Worm (Caenorhabditis elegans) whole organism, L4 larva: ENCODE data around the gene nlp-80.

Experiments used
- F37D6.2 ChIP-seq: sonication (generic microtip); optimal IDR thresholded peaks from 2 replicates; lab custom pipeline; 2016; ENCODE audit warnings: mild to moderate bottlenecking, missing genetic modification characterization, missing compliant biosample characterization
- F44E2.7 ChIP-seq: fragments of 200-800 bp; sonication (Bioruptor generic); IDR thresholded peaks from 2 replicates; pipeline ENCODE4 v2.1.2; 2022; ENCODE audit warnings: missing genetic modification characterization, missing compliant biosample characterization
- R02D3.7 ChIP-seq: fragments of 150-350 bp; sonication (generic microtip); optimal IDR thresholded peaks from 3 replicates; lab custom pipeline; 2014; ENCODE audit warnings: missing biosample characterization, missing genetic modification characterization
- Y48G9A.11 ChIP-seq: fragments of 200-800 bp; sonication (Bioruptor generic); IDR thresholded peaks from 2 replicates; pipeline ENCODE4 v1.3.6; 2022; ENCODE audit warnings: missing genetic modification reagents, missing genetic modification characterization, missing compliant biosample characterization
- aha-1 ChIP-seq: fragments of 150-350 bp; peaks from one replicate; lab custom pipeline; 2014; ENCODE audit warnings: missing biosample characterization, missing genetic modification characterization
- ama-1 ChIP-seq: fragments of 150-350 bp; optimal IDR thresholded peaks from 2 replicates; lab custom pipeline; 2014; ENCODE audit warnings: inconsistent platforms, mixed read lengths
- attf-4 ChIP-seq: sonication (generic microtip); optimal IDR thresholded peaks from 3 replicates; lab custom pipeline; 2017; ENCODE audit warnings: missing biosample characterization, missing genetic modification characterization
- ceh-44 ChIP-seq: fragments of 200-800 bp; sonication (Bioruptor generic); IDR thresholded peaks from 2 replicates; pipeline ENCODE4 v1.3.6; 2022; ENCODE audit warnings: missing genetic modification reagents, missing genetic modification characterization, missing compliant biosample characterization
- ceh-62 ChIP-seq: sonication (generic microtip); optimal IDR thresholded peaks from 2 replicates; lab custom pipeline; 2017; ENCODE audit warnings: missing biosample characterization, missing genetic modification characterization
- ces-1 ChIP-seq: fragments of 150-350 bp; sonication (generic microtip); optimal IDR thresholded peaks from 4 replicates; lab custom pipeline; 2014; ENCODE audit warnings: missing biosample characterization, missing genetic modification reagents, missing genetic modification characterization
- ctbp-1 ChIP-seq: fragments of 200-800 bp; sonication (Bioruptor generic); IDR thresholded peaks from 2 replicates; pipeline ENCODE4 v1.3.6; 2022; ENCODE audit warnings: missing genetic modification reagents, missing genetic modification characterization, missing compliant biosample characterization
- daf-12 ChIP-seq: fragments of 150-350 bp; optimal IDR thresholded peaks from 2 replicates; lab custom pipeline; 2014; ENCODE audit warnings: missing biosample characterization, missing genetic modification reagents, missing genetic modification characterization
- dmd-6 ChIP-seq: fragments of 200-800 bp; sonication (Bioruptor generic); IDR thresholded peaks from 2 replicates; pipeline ENCODE4 v1.3.6; 2022; ENCODE audit warnings: missing genetic modification reagents, missing genetic modification characterization, missing compliant biosample characterization
- dmd-8 ChIP-seq: fragments of 200-800 bp; sonication (Bioruptor generic); IDR thresholded peaks from 2 replicates; pipeline ENCODE4 v1.3.6; 2022; ENCODE audit warnings: missing genetic modification characterization, missing compliant biosample characterization
- dmd-9 ChIP-seq: fragments of 200-800 bp; sonication (Bioruptor generic); IDR thresholded peaks from 2 replicates; pipeline ENCODE4 v1.3.6; 2022; ENCODE audit warnings: missing genetic modification reagents, missing genetic modification characterization, missing compliant biosample characterization
- dpl-1 ChIP-seq: fragments of 150-350 bp; optimal IDR thresholded peaks from 2 replicates; lab custom pipeline; 2014; ENCODE audit warnings: missing biosample characterization, missing genetic modification reagents, missing genetic modification characterization
- fos-1 ChIP-seq: fragments of 150-350 bp; optimal IDR thresholded peaks from 2 replicates; lab custom pipeline; 2014; ENCODE audit warnings: missing biosample characterization, missing genetic modification characterization
- hlh-11 ChIP-seq: fragments of 200-800 bp; sonication (Bioruptor generic); optimal IDR thresholded peaks from 2 replicates; lab custom pipeline; 2018; ENCODE audit warnings: mild to moderate bottlenecking, missing genetic modification characterization, missing compliant biosample characterization
- hlh-30 ChIP-seq: sonication (generic microtip); optimal IDR thresholded peaks from 2 replicates; lab custom pipeline; 2017; ENCODE audit warnings: antibody characterized with exemption, mild to moderate bottlenecking, missing genetic modification characterization, missing compliant biosample characterization; ENCODE audit not compliant: insufficient read depth
- lin-1 ChIP-seq: fragments of 200-800 bp; sonication (Bioruptor generic); IDR thresholded peaks from 2 replicates; pipeline ENCODE4 v1.3.6; 2022; ENCODE audit warnings: missing genetic modification reagents, missing genetic modification characterization, missing compliant biosample characterization
- lin-13 ChIP-seq: fragments of 150-350 bp; optimal IDR thresholded peaks from 2 replicates; lab custom pipeline; 2014; ENCODE audit warnings: missing biosample characterization, missing genetic modification reagents, missing genetic modification characterization
- lin-38 ChIP-seq: fragments of 200-800 bp; sonication (Bioruptor generic); IDR thresholded peaks from 2 replicates; pipeline ENCODE4 v1.3.6; 2022; ENCODE audit warnings: missing genetic modification reagents, missing genetic modification characterization, missing compliant biosample characterization
- lin-39 ChIP-seq: fragments of 150-350 bp; optimal IDR thresholded peaks from 2 replicates; lab custom pipeline; 2014; ENCODE audit warnings: missing biosample characterization, missing genetic modification reagents, missing genetic modification characterization
- lir-3 ChIP-seq: sonication (generic microtip); optimal IDR thresholded peaks from 2 replicates; lab custom pipeline; 2016; ENCODE audit warnings: mild to moderate bottlenecking, missing genetic modification characterization, missing compliant biosample characterization
- lsy-2 ChIP-seq, 2 experiments: fragments of 150-350 bp in 1 of 2; sonication (generic microtip) in 1 of 2; optimal IDR thresholded peaks; 2 replicates each; lab custom pipeline; 2014 to 2017; ENCODE audit warnings: missing biosample characterization in 2 of 2, missing genetic modification characterization in 2 of 2
- mdl-1 ChIP-seq, 2 experiments: fragments of 150-350 bp in 1 of 2; sonication (generic microtip) in 1 of 2; optimal IDR thresholded peaks; 2 replicates each; lab custom pipeline; 2014 to 2017; ENCODE audit warnings: missing biosample characterization in 2 of 2, missing genetic modification characterization in 2 of 2
- mep-1 ChIP-seq: fragments of 150-350 bp; sonication (generic microtip); optimal IDR thresholded peaks from 3 replicates; lab custom pipeline; 2014; ENCODE audit warnings: missing biosample characterization, missing genetic modification characterization
- mes-2 ChIP-seq: sonication (generic microtip); optimal IDR thresholded peaks from 2 replicates; lab custom pipeline; 2016; ENCODE audit warnings: missing genotype, mild to moderate bottlenecking, missing genetic modification characterization, missing compliant biosample characterization; ENCODE audit not compliant: poor library complexity, severe bottlenecking
- mxl-3 ChIP-seq: fragments of 200-800 bp; sonication (Bioruptor generic); optimal IDR thresholded peaks from 2 replicates; lab custom pipeline; 2018; ENCODE audit warnings: mild to moderate bottlenecking, missing genetic modification characterization, missing compliant biosample characterization
- nhr-11 ChIP-seq: fragments of 150-350 bp; optimal IDR thresholded peaks from 2 replicates; lab custom pipeline; 2014; ENCODE audit warnings: missing biosample characterization, missing genetic modification characterization
- nhr-111 ChIP-seq: fragments of 200-800 bp; sonication (Bioruptor generic); optimal IDR thresholded peaks from 2 replicates; lab custom pipeline; 2018; ENCODE audit warnings: mild to moderate bottlenecking, missing genetic modification characterization, missing compliant biosample characterization
- nhr-41 ChIP-seq: fragments of 200-800 bp; sonication (Bioruptor generic); IDR thresholded peaks from 2 replicates; pipeline ENCODE4 v1.3.6; 2022; ENCODE audit warnings: missing genetic modification reagents, missing genetic modification characterization, missing compliant biosample characterization
- pha-4 ChIP-seq, 2 experiments: fragments of 150-350 bp in 1 of 2; fragments of 200-800 bp in 1 of 2; sonication (Bioruptor generic) in 1 of 2; IDR thresholded peaks in 1 of 2; optimal IDR thresholded peaks in 1 of 2; 2 replicates each; pipeline versions ENCODE4 v1.3.6 to Lab custom; 2014 to 2022; ENCODE audit warnings: missing genetic modification characterization in 2 of 2, missing genetic modification reagents in 2 of 2, missing biosample characterization in 1 of 2, missing compliant biosample characterization in 1 of 2
- php-3 ChIP-seq: fragments of 200-800 bp; sonication (Bioruptor generic); IDR thresholded peaks from 2 replicates; pipeline ENCODE4 v1.3.6; 2022; ENCODE audit warnings: missing genetic modification reagents, missing genetic modification characterization, missing compliant biosample characterization
- rbr-2 ChIP-seq: sonication (generic microtip); optimal IDR thresholded peaks from 2 replicates; lab custom pipeline; 2016; ENCODE audit warnings: missing genotype, missing genetic modification characterization, missing compliant biosample characterization
- saeg-2 ChIP-seq: fragments of 200-800 bp; sonication (Bioruptor generic); IDR thresholded peaks from 2 replicates; pipeline ENCODE4 v1.3.6; 2022; ENCODE audit warnings: missing genetic modification reagents, missing genetic modification characterization, missing compliant biosample characterization
- sdz-12 ChIP-seq: fragments of 200-800 bp; sonication (Bioruptor generic); optimal IDR thresholded peaks from 2 replicates; lab custom pipeline; 2018; ENCODE audit warnings: mild to moderate bottlenecking, missing genetic modification characterization, missing compliant biosample characterization
- set-16 ChIP-seq: fragments of 200-800 bp; sonication (Bioruptor generic); IDR thresholded peaks from 2 replicates; pipeline ENCODE4 v1.3.6; 2022; ENCODE audit warnings: missing genetic modification reagents, missing genetic modification characterization, missing compliant biosample characterization
- skn-1 ChIP-seq: fragments of 150-350 bp; optimal IDR thresholded peaks from 2 replicates; lab custom pipeline; 2014; ENCODE audit warnings: missing biosample characterization, missing genetic modification characterization
- snpc-1.2 ChIP-seq: fragments of 200-800 bp; sonication (Bioruptor generic); IDR thresholded peaks from 2 replicates; pipeline ENCODE4 v1.3.6; 2022; ENCODE audit warnings: missing genetic modification reagents, missing genetic modification characterization, missing compliant biosample characterization
- spr-3 ChIP-seq: fragments of 200-800 bp; sonication (Bioruptor generic); optimal IDR thresholded peaks from 2 replicates; lab custom pipeline; 2018; ENCODE audit warnings: mild to moderate bottlenecking, missing genetic modification characterization, missing compliant biosample characterization
- unc-62 ChIP-seq, 3 experiments: fragments of 150-350 bp in 1 of 3; sonication (generic microtip); optimal IDR thresholded peaks in 2 of 3; peaks in 1 of 3; 1 replicate in 1 of 3; 2 replicates in 2 of 3; lab custom pipeline; 2014 to 2017; ENCODE audit warnings: missing biosample characterization in 3 of 3, missing genetic modification characterization in 3 of 3, missing genetic modification reagents in 3 of 3, missing genotype in 1 of 3
- zag-1 ChIP-seq: fragments of 150-350 bp; optimal IDR thresholded peaks from 2 replicates; lab custom pipeline; 2014; ENCODE audit warnings: missing biosample characterization, missing genetic modification characterization
- zfp-3 ChIP-seq: fragments of 200-800 bp; sonication (Bioruptor generic); conservative IDR thresholded peaks from 2 replicates; pipeline ENCODE4 v1.3.6; 2022; ENCODE audit warnings: missing genetic modification reagents, missing genetic modification characterization, missing compliant biosample characterization
- zip-2 ChIP-seq: fragments of 150-350 bp; optimal IDR thresholded peaks from 2 replicates; lab custom pipeline; 2014; ENCODE audit warnings: missing biosample characterization, missing genetic modification characterization

The nlp-80 gene

DNA sequence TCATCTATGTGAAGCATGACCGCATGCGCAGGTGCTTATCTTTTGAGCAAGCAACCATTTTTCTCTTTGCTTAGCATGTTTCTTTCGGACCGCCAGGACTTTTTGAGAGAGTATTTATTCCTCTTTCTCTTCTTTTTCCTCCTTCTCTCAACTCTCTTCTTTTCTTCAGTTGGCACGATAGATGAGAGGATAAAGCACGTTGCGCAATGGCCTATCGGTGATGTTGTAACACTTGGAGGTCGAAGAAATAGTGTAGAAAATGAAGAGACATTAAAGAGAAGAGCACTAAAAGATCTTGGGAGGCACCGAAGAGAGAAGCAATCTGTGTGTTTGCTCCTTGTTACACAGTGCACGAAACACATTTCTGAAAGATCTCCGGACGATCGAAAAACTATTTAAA lies 18.3 kb upstream of the nlp-80 start:
- TF ChIP-seq ceh-44 (GFP tag; lab: Robert Waterston, UW) = no peak
- no peak for TF ChIP-seq ama-1
- TF ChIP-seq mxl-3 (GFP tag; lab: Kevin White, UChicago) = peak; percentile 55
- TF ChIP-seq unc-62 (GFP tag; optimal IDR thresholded peaks at IDR 0.05 in 1 of 2; lab: Kevin White, UChicago) = peak in 1 of 2 experiments; percentile 45
- no peak for TF ChIP-seq unc-62 (tag; optimal IDR thresholded peaks at IDR 0.05; lab: Kevin White, UChicago)
- TF ChIP-seq sdz-12 (GFP tag; lab: Kevin White, UChicago) = no peak
- TF ChIP-seq ceh-62 (tag; lab: Kevin White, UChicago) = no peak
- TF ChIP-seq mes-2 (tag; lab: Kevin White, UChicago) = peak; percentile 24
- TF ChIP-seq zag-1 = no peak
- TF ChIP-seq php-3 = no peak
- TF ChIP-seq lin-39 (tag; lab: Kevin White, UChicago) = no peak
- no peak for TF ChIP-seq saeg-2 (GFP tag; lab: Robert Waterston, UW)
- TF ChIP-seq dmd-6 (GFP tag; lab: Robert Waterston, UW) = no peak
- TF ChIP-seq fos-1 = no peak
- no peak for TF ChIP-seq mep-1 (tag; lab: Kevin White, UChicago)
- TF ChIP-seq attf-4 (tag; lab: Kevin White, UChicago) = no peak
- no peak for TF ChIP-seq ces-1 (GFP tag; lab: Kevin White, UChicago)
- TF ChIP-seq hlh-30 (tag; lab: Kevin White, UChicago) = peak; percentile 33
- TF ChIP-seq aha-1 (tag; lab: Kevin White, UChicago) = peak; percentile 55
- no peak for TF ChIP-seq dmd-8 (GFP tag; lab: Robert Waterston, UW)
- TF ChIP-seq R02D3.7 (tag; lab: Kevin White, UChicago) = no peak
- no peak for TF ChIP-seq nhr-111
- TF ChIP-seq nhr-11 (tag; lab: Kevin White, UChicago) = peak; percentile 66
- TF ChIP-seq rbr-2 = no peak
- no peak for TF ChIP-seq Y48G9A.11 (GFP tag; lab: Robert Waterston, UW)
- no peak for TF ChIP-seq lin-13 (GFP tag; lab: Kevin White, UChicago)
- TF ChIP-seq zip-2 (tag; lab: Kevin White, UChicago) = no peak
- TF ChIP-seq dpl-1 (GFP tag; lab: Kevin White, UChicago) = no peak
- no peak for TF ChIP-seq ctbp-1 (GFP tag; lab: Robert Waterston, UW)
- peak in 1 of 2 experiments; percentile 20 for TF ChIP-seq mdl-1 (tag; optimal IDR thresholded peaks at IDR 0.05; lab: Kevin White, UChicago)
- TF ChIP-seq hlh-11 (tag; lab: Kevin White, UChicago) = peak; percentile 43
- no peak for TF ChIP-seq pha-4 (GFP tag; IDR thresholded peaks at IDR 0.05; lab: Robert Waterston, UW)
- TF ChIP-seq pha-4 (tag; optimal IDR thresholded peaks at IDR 0.05; lab: Kevin White, UChicago) = no peak

DNA sequence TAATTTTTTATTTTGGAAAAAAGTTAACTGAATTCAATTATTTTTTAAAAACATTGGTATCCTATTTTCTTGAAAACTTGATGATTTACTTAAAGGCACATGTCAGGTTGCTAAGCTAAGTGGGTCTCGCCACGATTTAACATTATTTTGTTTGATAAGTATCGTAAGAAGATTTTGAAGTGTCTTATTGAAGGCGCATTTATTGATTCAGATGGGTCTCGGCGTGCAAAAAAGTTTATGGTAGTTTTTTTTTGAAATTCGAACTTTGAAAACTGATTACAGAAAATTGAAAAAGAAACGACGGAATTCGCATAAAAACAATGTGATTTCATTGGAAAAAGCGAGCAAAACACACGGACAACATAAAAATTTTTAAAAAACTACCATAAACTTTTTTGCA lies 17.6 kb upstream of the nlp-80 start:
- TF ChIP-seq spr-3 (GFP tag; lab: Kevin White, UChicago) (no peak), lir-3 (tag; lab: Kevin White, UChicago) (no peak), dmd-9 (GFP tag; lab: Robert Waterston, UW) (no peak), nhr-41 (no peak), nhr-11 (tag; lab: Kevin White, UChicago) (no peak), zfp-3 (GFP tag; lab: Robert Waterston, UW) (no peak), rbr-2 (no peak), lin-38 (GFP tag; lab: Robert Waterston, UW) (no peak), F44E2.7 (GFP tag; lab: Robert Waterston, UW) (no peak), skn-1 (tag; lab: Kevin White, UChicago) (no peak), F37D6.2 (tag; lab: Kevin White, UChicago) (no peak), lin-1 (no peak), set-16 (no peak), snpc-1.2 (GFP tag; lab: Robert Waterston, UW) (no peak), daf-12 (no peak), dmd-6 (GFP tag; lab: Robert Waterston, UW) (no peak), dpl-1 (GFP tag; lab: Kevin White, UChicago) (no peak), sdz-12 (GFP tag; lab: Kevin White, UChicago) (no peak), lsy-2 (tag; optimal IDR thresholded peaks at IDR 0.05; lab: Kevin White, UChicago) (no peak)
